Worm (Caenorhabditis elegans) whole organism, L1 larva: Measurements from ENCODE around the gene mgrn-1.

ENCODE experiments used
- C34B4.2 ChIP-seq: sonication (generic microtip); optimal IDR thresholded peaks from 2 replicates; lab custom pipeline; 2017; ENCODE audit warnings: mild to moderate bottlenecking, missing genetic modification characterization, missing compliant biosample characterization
- F16B12.6 ChIP-seq: fragments of 150-350 bp; optimal IDR thresholded peaks from 2 replicates; lab custom pipeline; 2014; ENCODE audit warnings: missing biosample characterization, missing genetic modification characterization
- Y116A8C.19 ChIP-seq: sonication (generic microtip); optimal IDR thresholded peaks from 2 replicates; lab custom pipeline; 2016; ENCODE audit warnings: missing compliant biosample characterization, missing genetic modification characterization, borderline replicate concordance
- ama-1 ChIP-seq: fragments of 150-350 bp; optimal IDR thresholded peaks from 2 replicates; lab custom pipeline; 2014
- blmp-1 ChIP-seq: fragments of 150-350 bp; optimal IDR thresholded peaks from 2 replicates; lab custom pipeline; 2014; ENCODE audit warnings: missing biosample characterization, missing genetic modification characterization
- ceh-82 ChIP-seq, 3 experiments: fragments of 150-350 bp in 1 of 3; sonication (generic microtip) in 2 of 3; optimal IDR thresholded peaks; 2 replicates each; lab custom pipeline; 2014 to 2017; ENCODE audit warnings: missing biosample characterization in 3 of 3, missing genetic modification characterization in 3 of 3
- ceh-88 ChIP-seq: fragments of 200-800 bp; sonication (Bioruptor generic); IDR thresholded peaks from 2 replicates; pipeline ENCODE4 v1.3.6; 2022; ENCODE audit warnings: missing genetic modification characterization, missing compliant biosample characterization
- ces-1 ChIP-seq: fragments of 150-350 bp; optimal IDR thresholded peaks from 2 replicates; lab custom pipeline; 2014; ENCODE audit warnings: missing biosample characterization, missing genetic modification reagents, missing genetic modification characterization
- efl-1 ChIP-seq, 4 experiments: fragments of 150-350 bp; optimal IDR thresholded peaks in 3 of 4; peaks in 1 of 4; 1 replicate in 1 of 4; 2 replicates in 3 of 4; lab custom pipeline; 2014; ENCODE audit warnings: missing biosample characterization in 2 of 4, missing genetic modification characterization in 2 of 4, missing genetic modification reagents in 2 of 4
- efl-3 ChIP-seq: fragments of 200-800 bp; sonication (Bioruptor generic); optimal IDR thresholded peaks from 2 replicates; lab custom pipeline; 2018; ENCODE audit warnings: mild to moderate bottlenecking, missing genetic modification characterization, missing compliant biosample characterization
- elt-2 ChIP-seq: sonication (generic microtip); optimal IDR thresholded peaks from 2 replicates; lab custom pipeline; 2016; ENCODE audit warnings: missing genetic modification characterization, mild to moderate bottlenecking, inconsistent platforms, missing compliant biosample characterization, missing genetic modification reagents
- ets-5 ChIP-seq: fragments of 200-800 bp; sonication (Bioruptor generic); IDR thresholded peaks from 2 replicates; pipeline ENCODE4 v1.3.6; 2022; ENCODE audit warnings: missing genetic modification characterization, missing compliant biosample characterization
- fkh-10 ChIP-seq: sonication (generic microtip); optimal IDR thresholded peaks from 2 replicates; lab custom pipeline; 2017; ENCODE audit warnings: missing biosample characterization, missing genetic modification reagents, missing genetic modification characterization
- fos-1 ChIP-seq: fragments of 150-350 bp; optimal IDR thresholded peaks from 2 replicates; lab custom pipeline; 2014; ENCODE audit warnings: missing biosample characterization, missing genetic modification characterization
- grh-1 ChIP-seq: fragments of 200-800 bp; sonication (Bioruptor generic); IDR thresholded peaks from 2 replicates; pipeline ENCODE4 v1.3.6; 2022; ENCODE audit warnings: missing genetic modification reagents, missing genetic modification characterization, missing compliant biosample characterization
- hpl-2 ChIP-seq: fragments of 150-350 bp; optimal IDR thresholded peaks from 2 replicates; lab custom pipeline; 2014; ENCODE audit warnings: missing biosample characterization, missing genetic modification reagents, missing genetic modification characterization
- irx-1 ChIP-seq: sonication (generic microtip); optimal IDR thresholded peaks from 2 replicates; lab custom pipeline; 2016; ENCODE audit warnings: missing genetic modification characterization, missing compliant biosample characterization
- isw-1 ChIP-seq: fragments of 200-800 bp; sonication (Bioruptor generic); IDR thresholded peaks from 2 replicates; pipeline ENCODE4 v1.3.6; 2022; ENCODE audit warnings: missing genetic modification characterization, missing compliant biosample characterization
- lin-13 ChIP-seq: fragments of 150-350 bp; optimal IDR thresholded peaks from 2 replicates; lab custom pipeline; 2014; ENCODE audit warnings: missing biosample characterization, missing genetic modification reagents, missing genetic modification characterization
- lin-14 ChIP-seq: fragments of 200-800 bp; sonication (Bioruptor generic); optimal IDR thresholded peaks from 2 replicates; lab custom pipeline; 2018; ENCODE audit warnings: mild to moderate bottlenecking, missing genetic modification characterization, moderate library complexity, missing compliant biosample characterization
- lin-39 ChIP-seq: fragments of 150-350 bp; optimal IDR thresholded peaks from 2 replicates; lab custom pipeline; 2014; ENCODE audit warnings: missing biosample characterization, missing genetic modification reagents, missing genetic modification characterization
- lsy-2 ChIP-seq, 2 experiments: fragments of 150-350 bp; optimal IDR thresholded peaks; 2 replicates each; lab custom pipeline; 2014; ENCODE audit warnings: missing biosample characterization in 2 of 2, missing genetic modification characterization in 2 of 2
- mep-1 ChIP-seq: fragments of 150-350 bp; optimal IDR thresholded peaks from 2 replicates; lab custom pipeline; 2014; ENCODE audit warnings: missing biosample characterization, missing genetic modification characterization
- nhr-71 ChIP-seq: sonication (generic microtip); optimal IDR thresholded peaks from 2 replicates; lab custom pipeline; 2016; ENCODE audit warnings: mild to moderate bottlenecking, missing genetic modification characterization, moderate library complexity, missing compliant biosample characterization
- nhr-84 ChIP-seq: sonication (generic microtip); optimal IDR thresholded peaks from 2 replicates; lab custom pipeline; 2017; ENCODE audit warnings: missing biosample characterization, missing genetic modification characterization
- nhr-85 ChIP-seq: sonication (generic microtip); peaks from one replicate; lab custom pipeline; 2016; ENCODE audit warnings: missing genetic modification characterization, inconsistent platforms, missing compliant biosample characterization
- pag-3 ChIP-seq: sonication (generic microtip); optimal IDR thresholded peaks from 2 replicates; lab custom pipeline; 2017; ENCODE audit warnings: missing genetic modification characterization, mild to moderate bottlenecking, missing compliant biosample characterization, antibody characterized with exemption, borderline replicate concordance; ENCODE audit not compliant: insufficient read depth
- rnt-1 ChIP-seq: sonication (generic microtip); optimal IDR thresholded peaks from 2 replicates; lab custom pipeline; 2016; ENCODE audit warnings: mild to moderate bottlenecking, missing genetic modification characterization, moderate library complexity, missing compliant biosample characterization
- snpc-4 ChIP-seq: fragments of 150-350 bp; optimal IDR thresholded peaks from 2 replicates; lab custom pipeline; 2014; ENCODE audit warnings: missing biosample characterization, missing genetic modification characterization
- sptf-1 ChIP-seq: fragments of 150-350 bp; optimal IDR thresholded peaks from 2 replicates; lab custom pipeline; 2014; ENCODE audit warnings: missing biosample characterization, missing genetic modification characterization
- swsn-7 ChIP-seq: sonication (generic microtip); optimal IDR thresholded peaks from 2 replicates; lab custom pipeline; 2016; ENCODE audit warnings: missing genetic modification characterization, missing compliant biosample characterization
- unc-62 ChIP-seq: fragments of 150-350 bp; optimal IDR thresholded peaks from 2 replicates; lab custom pipeline; 2014; ENCODE audit warnings: missing biosample characterization, missing genetic modification reagents, missing genetic modification characterization
- vab-15 ChIP-seq: sonication (generic microtip); optimal IDR thresholded peaks from 2 replicates; lab custom pipeline; 2017; ENCODE audit warnings: missing genotype, mild to moderate bottlenecking, missing genetic modification characterization, missing compliant biosample characterization
- xbp-1 ChIP-seq: sonication (generic microtip); optimal IDR thresholded peaks from 2 replicates; lab custom pipeline; 2016; ENCODE audit warnings: missing genetic modification characterization, missing compliant biosample characterization

Gene mgrn-1

DNA sequence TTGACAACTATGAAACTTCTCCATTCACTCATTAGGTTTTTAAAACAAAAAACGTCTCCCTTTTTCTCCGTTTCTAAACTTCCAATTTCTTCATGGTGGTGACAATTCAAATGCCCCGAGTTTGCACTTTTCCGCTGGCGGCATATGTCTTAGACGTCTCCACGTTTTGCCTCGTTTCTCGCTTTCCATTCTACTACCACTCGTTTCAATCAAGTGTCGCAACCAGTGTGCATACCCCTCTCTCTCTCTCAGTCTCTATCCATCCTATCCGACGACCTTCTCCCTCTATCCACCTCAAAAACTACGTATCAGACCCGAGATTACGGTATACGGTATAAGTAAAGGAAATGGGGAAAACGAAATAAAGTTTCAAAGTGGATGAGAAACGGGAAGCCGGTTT is 22.7 kb upstream of the mgrn-1 start:
- TF ChIP-seq ama-1 (lab: Kevin White, UChicago) (no peak), Y116A8C.19 (no peak), irx-1 (tag; lab: Kevin White, UChicago) (no peak), nhr-84 (tag; lab: Kevin White, UChicago) (no peak), F16B12.6 (tag; lab: Kevin White, UChicago) (no peak), vab-15 (tag; lab: Kevin White, UChicago) (no peak), fkh-10 (GFP tag; lab: Kevin White, UChicago) (no peak), lsy-2 (tag; optimal IDR thresholded peaks at IDR 0.05; lab: Kevin White, UChicago) (peak in 1 of 2 experiments; percentile 44), rnt-1 (peak; percentile 37), efl-1 (optimal IDR thresholded peaks at IDR 0.05; lab: Kevin White, UChicago) (peak in 1 of 2 experiments; percentile 3), efl-1 (GFP tag; optimal IDR thresholded peaks at IDR 0.05 in 1 of 2; lab: Kevin White, UChicago) (no peak), blmp-1 (peak; percentile 15), mep-1 (peak; percentile 62), xbp-1 (tag; lab: Kevin White, UChicago) (no peak), ces-1 (GFP tag; lab: Kevin White, UChicago) (no peak), ceh-82 (tag; optimal IDR thresholded peaks at IDR 0.05; lab: Kevin White, UChicago) (no peak), lin-39 (no peak), lin-14 (GFP tag; lab: Kevin White, UChicago) (peak; percentile 32), hpl-2 (GFP tag; lab: Kevin White, UChicago) (no peak), lin-13 (GFP tag; lab: Kevin White, UChicago) (no peak)

ce11 chrX:14329348-14329747 is 17.9 kb upstream of the mgrn-1 start:
- TF ChIP-seq nhr-85 (tag; lab: Kevin White, UChicago) (peak; percentile 5), grh-1 (GFP tag; lab: Robert Waterston, UW) (0 out of 2 replicates have a peak, but pooled peaks have one; percentile 29), ets-5 (no peak), lin-14 (GFP tag; lab: Kevin White, UChicago) (peak; percentile 7), efl-1 (optimal IDR thresholded peaks at IDR 0.05; lab: Kevin White, UChicago) (no peak), efl-1 (GFP tag; optimal IDR thresholded peaks at IDR 0.05 in 1 of 2; lab: Kevin White, UChicago) (peak in 1 of 2 experiments; percentile 91), elt-2 (tag; lab: Kevin White, UChicago) (no peak), swsn-7 (no peak), ceh-88 (GFP tag; lab: Robert Waterston, UW) (no peak)

DNA sequence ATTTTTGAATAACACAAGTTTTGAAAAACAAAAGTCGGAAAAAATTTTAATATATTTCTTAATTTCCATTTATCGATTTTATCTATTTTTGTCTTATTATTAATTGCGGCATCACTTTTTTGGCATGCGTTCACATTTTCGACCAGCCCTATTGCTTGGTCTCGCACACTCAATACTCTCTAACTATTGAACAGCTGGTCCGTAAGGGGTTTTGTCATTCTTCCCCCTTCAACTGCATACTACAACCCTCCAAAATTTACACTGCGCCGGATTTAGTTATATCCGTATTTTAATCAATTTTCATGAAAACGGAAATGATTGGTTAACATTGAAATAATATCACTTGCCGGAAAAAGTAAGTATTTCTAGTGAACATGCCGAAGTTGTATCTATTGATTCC is 15.9 kb upstream of the mgrn-1 start, which contains the start of gene C11H1.7:
Gene C11H1.7, plus strand, starts transcription at position 12 of the 400 bp plus-strand sequence.
- TF ChIP-seq irx-1 (tag; lab: Kevin White, UChicago) (no peak), sptf-1 (tag; lab: Kevin White, UChicago) (no peak), unc-62 (no peak)

DNA sequence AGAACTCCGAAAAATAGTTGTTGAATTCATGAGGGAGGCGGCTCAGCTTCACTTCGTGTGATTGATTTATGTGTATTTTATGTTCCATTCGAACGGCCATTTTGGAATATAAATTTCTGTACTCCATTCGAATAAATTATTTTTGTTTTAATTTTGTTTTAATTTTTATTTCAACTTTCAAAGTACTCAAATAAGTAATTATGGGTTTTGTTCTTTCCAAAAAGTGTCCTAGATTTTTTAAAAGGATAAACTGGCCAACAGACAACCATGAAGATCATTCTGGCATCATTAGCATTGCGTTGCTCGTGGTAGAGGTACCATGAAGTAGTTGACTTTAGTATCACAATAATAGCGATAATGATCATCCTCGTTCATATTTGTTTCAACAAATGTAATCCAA is 15.1 kb upstream of the mgrn-1 start:
- TF ChIP-seq efl-1 (optimal IDR thresholded peaks at IDR 0.05; lab: Kevin White, UChicago) = no peak
- TF ChIP-seq efl-1 (GFP tag; optimal IDR thresholded peaks at IDR 0.05 in 1 of 2; lab: Kevin White, UChicago) = no peak
- no peak for TF ChIP-seq isw-1
- no peak for TF ChIP-seq ceh-88 (GFP tag; lab: Robert Waterston, UW)

DNA sequence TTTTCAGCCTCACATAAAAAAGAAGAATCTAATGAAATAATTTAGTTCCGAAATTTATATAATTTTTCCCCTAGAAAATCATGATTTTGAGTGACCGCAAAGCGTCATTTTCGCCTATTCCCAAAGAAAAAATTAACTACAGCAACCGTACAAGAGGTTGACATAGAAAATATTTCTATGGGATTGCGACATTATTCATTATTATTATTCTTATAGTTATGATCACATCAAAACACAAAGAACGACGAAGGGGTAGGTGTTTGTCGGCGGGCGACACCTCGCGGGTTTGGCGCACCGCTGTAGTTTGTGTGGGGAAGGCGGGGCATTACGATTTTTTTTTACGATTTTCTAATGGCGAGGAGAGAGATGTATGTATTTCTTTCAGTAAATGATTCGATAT is 12.8 kb upstream of the mgrn-1 start:
- TF ChIP-seq pag-3 (tag; lab: Kevin White, UChicago) (no peak), nhr-85 (tag; lab: Kevin White, UChicago) (peak; percentile 25), snpc-4 (tag; lab: Kevin White, UChicago) (peak; percentile 84), C34B4.2 (tag; lab: Kevin White, UChicago) (no peak), xbp-1 (tag; lab: Kevin White, UChicago) (no peak), fos-1 (tag; lab: Kevin White, UChicago) (no peak), nhr-71 (tag; lab: Kevin White, UChicago) (peak; percentile 57), efl-3 (no peak)
